Worm (Caenorhabditis elegans) whole organism, midembryonic: ENCODE measurements around the gene srx-67.

Experiments
- cog-1 ChIP-seq: sonication (generic microtip); optimal IDR thresholded peaks from 2 replicates; lab custom pipeline; 2016; ENCODE audit warnings: missing genetic modification characterization, missing compliant biosample characterization
- flt-1 ChIP-seq: fragments of 200-800 bp; sonication (Bioruptor generic); IDR thresholded peaks from 2 replicates; pipeline ENCODE4 v1.3.6; 2022; ENCODE audit warnings: missing genetic modification characterization, missing compliant biosample characterization
- klf-2 ChIP-seq: fragments of 200-800 bp; sonication (Bioruptor generic); conservative IDR thresholded peaks from 2 replicates; pipeline ENCODE4 v1.3.6; 2022; ENCODE audit warnings: missing genetic modification reagents, missing genetic modification characterization, missing compliant biosample characterization

- TF ChIP-seq klf-2 (GFP tag; lab: Robert Waterston, UW) (no peak), flt-1 (GFP tag; lab: Robert Waterston, UW) (no peak), cog-1 (tag; lab: Kevin White, UChicago) (no peak)
Observed at ce11 chrV:3884550-3884949, 32.0 kb upstream of the srx-67 start.
